Worm (Caenorhabditis elegans): ENCODE data around the gene pcdr-1.

- TF ChIP-seq him-1 (tag; optimal IDR thresholded peaks at IDR 0.05) (no peak), W03F9.2 (tag; optimal IDR thresholded peaks at IDR 0.05) (no peak), dao-5 (tag; optimal IDR thresholded peaks at IDR 0.05) (no peak)
These were observed 36.9 kb upstream of the pcdr-1 start for ce11 chrX:15629615-15630014.
